Fruit fly (Drosophila melanogaster) whole organism, wandering third instar larva: ENCODE data around the gene nullo.

Experiments used
- CG32264 ChIP-seq: fragments of 200-800 bp; sonication (Bioruptor generic); optimal IDR thresholded peaks from 2 replicates; lab custom pipeline; 2016; ENCODE audit warnings: missing biosample characterization, missing genetic modification characterization
- CG9705 ChIP-seq: fragments of 200-800 bp; sonication (Bioruptor generic); optimal IDR thresholded peaks from 2 replicates; lab custom pipeline; 2018; ENCODE audit warnings: missing biosample characterization, mild to moderate bottlenecking, missing genetic modification characterization
- CrebA ChIP-seq: fragments of 200-800 bp; sonication (Bioruptor generic); optimal IDR thresholded peaks from 2 replicates; lab custom pipeline; 2016; ENCODE audit warnings: missing biosample characterization, mild to moderate bottlenecking, missing genetic modification characterization, borderline replicate concordance
- Dfd ChIP-seq: fragments of >200 bp; optimal IDR thresholded peaks from 2 replicates; lab custom pipeline; 2017; ENCODE audit warnings: missing biosample characterization, missing genetic modification characterization
- Dif ChIP-seq: fragments of 200-275, 200-300 bp; sonication (Bioruptor generic); optimal IDR thresholded peaks from 2 replicates; lab custom pipeline; 2018; ENCODE audit warnings: missing biosample characterization, missing genetic modification characterization; ENCODE audit not compliant: partially characterized antibody
- GATAd ChIP-seq: sonication (Bioruptor generic); optimal IDR thresholded peaks from 2 replicates; lab custom pipeline; 2016; ENCODE audit warnings: missing biosample characterization, missing genetic modification characterization
- HLH106 ChIP-seq: fragments of 200-800 bp; optimal IDR thresholded peaks from 3 replicates; lab custom pipeline; 2019; ENCODE audit warnings: missing biosample characterization, mild to moderate bottlenecking, missing genetic modification characterization, moderate library complexity
- Hnf4 ChIP-seq: fragments of 200-800 bp; sonication (Bioruptor generic); optimal IDR thresholded peaks from 2 replicates; lab custom pipeline; 2016; ENCODE audit warnings: missing biosample characterization, mild to moderate bottlenecking, missing genetic modification characterization
- Hr78 ChIP-seq: fragments of >200 bp; optimal IDR thresholded peaks from 2 replicates; lab custom pipeline; 2017; ENCODE audit warnings: missing biosample characterization, missing genetic modification characterization
- Hr83 ChIP-seq: fragments of 200-300 bp; sonication (Bioruptor generic); optimal IDR thresholded peaks from 2 replicates; lab custom pipeline; 2016; ENCODE audit warnings: missing biosample characterization, mild to moderate bottlenecking, missing genetic modification characterization, moderate library complexity; ENCODE audit not compliant: poor library complexity, severe bottlenecking
- Jra ChIP-seq: sonication (Bioruptor generic); optimal IDR thresholded peaks from 2 replicates; lab custom pipeline; 2016; ENCODE audit warnings: missing biosample characterization, missing genetic modification characterization
- Mio ChIP-seq: sonication (Bioruptor generic); optimal IDR thresholded peaks from 2 replicates; lab custom pipeline; 2016; ENCODE audit warnings: missing biosample characterization, missing genetic modification characterization
- Myc ChIP-seq: fragments of >200 bp; optimal IDR thresholded peaks from 2 replicates; lab custom pipeline; 2017
- OdsH ChIP-seq: fragments of 200-800 bp; sonication (Bioruptor generic); optimal IDR thresholded peaks from 2 replicates; lab custom pipeline; 2016; ENCODE audit warnings: missing biosample characterization, mild to moderate bottlenecking, missing genetic modification characterization
- Rel ChIP-seq, 2 experiments: fragments of 200-800 bp; sonication (Bioruptor generic) in 1 of 2; optimal IDR thresholded peaks; 2 replicates in 1 of 2; 3 replicates in 1 of 2; lab custom pipeline; 2016 to 2019; ENCODE audit warnings: mild to moderate bottlenecking in 2 of 2, missing biosample characterization in 2 of 2, missing genetic modification characterization in 2 of 2, moderate library complexity in 1 of 2
- Sp1 ChIP-seq: fragments of 200-800 bp; sonication (Bioruptor generic); optimal IDR thresholded peaks from 3 replicates; lab custom pipeline; 2019; ENCODE audit warnings: missing biosample characterization, mild to moderate bottlenecking, missing genetic modification characterization, moderate library complexity
- Vsx2 ChIP-seq: fragments of 200-300, 225-300 bp; sonication (Bioruptor generic); optimal IDR thresholded peaks from 2 replicates; lab custom pipeline; 2018; ENCODE audit warnings: missing biosample characterization, missing genetic modification characterization; ENCODE audit not compliant: partially characterized antibody
- br ChIP-seq: fragments of 200-800 bp; sonication (Bioruptor generic); optimal IDR thresholded peaks from 2 replicates; lab custom pipeline; 2016; ENCODE audit warnings: missing biosample characterization, missing genetic modification characterization
- brk ChIP-seq: fragments of 200-800 bp; sonication (Bioruptor generic); optimal IDR thresholded peaks from 2 replicates; lab custom pipeline; 2016; ENCODE audit warnings: missing biosample characterization, mild to moderate bottlenecking, missing genetic modification characterization
- dl ChIP-seq, 2 experiments: fragments of 175-275, 200-275 bp in 1 of 2; fragments of 200-275 bp in 1 of 2; sonication (Bioruptor generic); optimal IDR thresholded peaks; lab custom pipeline; 2018; ENCODE audit warnings: mild to moderate bottlenecking in 2 of 2, missing biosample characterization in 2 of 2, missing genetic modification characterization in 2 of 2, moderate library complexity in 2 of 2; ENCODE audit not compliant: partially characterized antibody in 2 of 2, insufficient read depth in 1 of 2
- dmrt93B ChIP-seq: fragments of 200-800 bp; sonication (Bioruptor generic); optimal IDR thresholded peaks from 2 replicates; lab custom pipeline; 2018; ENCODE audit warnings: missing biosample characterization, mild to moderate bottlenecking, missing genetic modification characterization
- dsf ChIP-seq: sonication (Bioruptor generic); optimal IDR thresholded peaks from 2 replicates; lab custom pipeline; 2016; ENCODE audit warnings: missing biosample characterization, missing genetic modification characterization, borderline replicate concordance
- ey ChIP-seq: fragments of 200-800 bp; sonication (Bioruptor generic); optimal IDR thresholded peaks from 2 replicates; lab custom pipeline; 2016; ENCODE audit warnings: missing biosample characterization, missing genetic modification characterization
- foxo ChIP-seq, 2 experiments: fragments of 200-800 bp; sonication (Bioruptor generic); optimal IDR thresholded peaks; 2 replicates in 1 of 2; 3 replicates in 1 of 2; lab custom pipeline; 2016 to 2017; ENCODE audit warnings: missing biosample characterization in 2 of 2, missing genetic modification characterization in 2 of 2
- fru ChIP-seq: fragments of 200-800 bp; sonication (Bioruptor generic); optimal IDR thresholded peaks from 3 replicates; lab custom pipeline; 2016; ENCODE audit warnings: missing biosample characterization, mild to moderate bottlenecking, missing genetic modification characterization
- h ChIP-seq: fragments of 200-800 bp; sonication (Bioruptor generic); optimal IDR thresholded peaks from 3 replicates; lab custom pipeline; 2016; ENCODE audit warnings: missing biosample characterization, mild to moderate bottlenecking, missing genetic modification characterization
- lola ChIP-seq: fragments of >200 bp; optimal IDR thresholded peaks from 2 replicates; lab custom pipeline; 2017; ENCODE audit warnings: missing biosample characterization, missing genetic modification characterization
- pan ChIP-seq: fragments of >200 bp; optimal IDR thresholded peaks from 2 replicates; lab custom pipeline; 2017
- psq ChIP-seq: fragments of 200-800 bp; sonication (Bioruptor generic); optimal IDR thresholded peaks from 3 replicates; lab custom pipeline; 2017; ENCODE audit warnings: missing biosample characterization, mild to moderate bottlenecking, missing genetic modification characterization, moderate library complexity
- rgr ChIP-seq: fragments of 200-800 bp; sonication (Bioruptor generic); optimal IDR thresholded peaks from 3 replicates; lab custom pipeline; 2016; ENCODE audit warnings: missing biosample characterization, mild to moderate bottlenecking, missing genetic modification characterization
- sage ChIP-seq: fragments of 200-800 bp; sonication (Bioruptor generic); optimal IDR thresholded peaks from 2 replicates; lab custom pipeline; 2016; ENCODE audit warnings: missing biosample characterization, mild to moderate bottlenecking, missing genetic modification characterization
- sv ChIP-seq: fragments of 200-800 bp; sonication (Bioruptor generic); optimal IDR thresholded peaks from 3 replicates; lab custom pipeline; 2016; ENCODE audit warnings: missing biosample characterization, missing genetic modification characterization
- tai ChIP-seq: sonication (Bioruptor generic); optimal IDR thresholded peaks from 2 replicates; lab custom pipeline; 2016; ENCODE audit warnings: missing biosample characterization, missing genetic modification characterization
- usp ChIP-seq: fragments of >200 bp; optimal IDR thresholded peaks from 2 replicates; lab custom pipeline; 2017; ENCODE audit warnings: missing biosample characterization, missing genetic modification characterization
- woc ChIP-seq: sonication (Bioruptor generic); optimal IDR thresholded peaks from 2 replicates; lab custom pipeline; 2016; ENCODE audit warnings: missing biosample characterization, mild to moderate bottlenecking, missing genetic modification characterization

nullo gene

dm6 chrX:7091909-7092308, 42.6 kb downstream of the nullo start:
- TF ChIP-seq dmrt93B (no peak), fru (GFP tag; lab: Kevin White, UChicago) (no peak), Sp1 (GFP tag; lab: Kevin White, UChicago) (no peak), dsf (GFP tag; lab: Kevin White, UChicago) (no peak), HLH106 (no peak), h (GFP tag; lab: Kevin White, UChicago) (no peak), Myc (lab: Kevin White, UChicago) (no peak), Dfd (no peak), brk (GFP tag; lab: Kevin White, UChicago) (no peak), foxo (GFP tag; optimal IDR thresholded peaks at IDR 0.05; lab: Kevin White, UChicago) (no peak), sv (GFP tag; lab: Kevin White, UChicago) (no peak), Jra (GFP tag; lab: Kevin White, UChicago) (no peak), Dif (GFP tag; lab: Kevin White, UChicago) (no peak), Hnf4 (GFP tag; lab: Kevin White, UChicago) (no peak), tai (GFP tag; lab: Kevin White, UChicago) (no peak)

dm6 chrX:7094169-7094568, 44.9 kb downstream of the nullo start:
- TF ChIP-seq dl (GFP tag; optimal IDR thresholded peaks at IDR 0.05; lab: Kevin White, UChicago; ENCODE audit: insufficient read depth in 1 of 2, partially characterized antibody in 2 of 2) (no peak), Myc (lab: Kevin White, UChicago) (no peak), sv (GFP tag; lab: Kevin White, UChicago) (no peak), pan (lab: Kevin White, UChicago) (no peak), Hr83 (GFP tag; lab: Kevin White, UChicago) (no peak), ey (GFP tag; lab: Kevin White, UChicago) (no peak), GATAd (GFP tag; lab: Kevin White, UChicago) (no peak), psq (no peak)

dm6 chrX:7094861-7095260, 45.6 kb downstream of the nullo start:
- TF ChIP-seq CrebA (no peak), Sp1 (GFP tag; lab: Kevin White, UChicago) (no peak), GATAd (GFP tag; lab: Kevin White, UChicago) (no peak), Dif (GFP tag; lab: Kevin White, UChicago) (no peak), Vsx2 (GFP tag; lab: Kevin White, UChicago) (no peak), usp (GFP tag; lab: Kevin White, UChicago) (no peak), brk (GFP tag; lab: Kevin White, UChicago) (no peak), CG32264 (GFP tag; lab: Kevin White, UChicago) (no peak), Hr78 (GFP tag; lab: Kevin White, UChicago) (no peak), tai (GFP tag; lab: Kevin White, UChicago) (no peak), Myc (lab: Kevin White, UChicago) (no peak), sage (no peak), br (GFP tag; lab: Kevin White, UChicago) (no peak), OdsH (GFP tag; lab: Kevin White, UChicago) (no peak), sv (GFP tag; lab: Kevin White, UChicago) (no peak), Mio (GFP tag; lab: Kevin White, UChicago) (no peak), Jra (GFP tag; lab: Kevin White, UChicago) (no peak), rgr (GFP tag; lab: Kevin White, UChicago) (no peak), dmrt93B (no peak)

dm6 chrX:7095292-7095911, 46.1 kb downstream of the nullo start:
- no peak for TF ChIP-seq CrebA
- TF ChIP-seq lola (GFP tag; lab: Kevin White, UChicago): no peak
- peak; percentile 89 for TF ChIP-seq Sp1 (GFP tag; lab: Kevin White, UChicago)
- peak; percentile 67 for TF ChIP-seq CG32264 (GFP tag; lab: Kevin White, UChicago)
- TF ChIP-seq psq: peak; percentile 67
- TF ChIP-seq fru (GFP tag; lab: Kevin White, UChicago): peak; percentile 84
- peak; percentile 90 for TF ChIP-seq HLH106
- peak; percentile 65 for TF ChIP-seq dmrt93B
- peak; percentile 18 for TF ChIP-seq Hr83 (GFP tag; lab: Kevin White, UChicago)
- peak; percentile 82 for TF ChIP-seq br (GFP tag; lab: Kevin White, UChicago)
- TF ChIP-seq OdsH (GFP tag; lab: Kevin White, UChicago): peak; percentile 81
- peak; percentile 75 for TF ChIP-seq sage
- no peak for TF ChIP-seq pan (lab: Kevin White, UChicago)
- TF ChIP-seq Hnf4 (GFP tag; lab: Kevin White, UChicago): peak; percentile 78
- peak; percentile 55 for TF ChIP-seq sv (GFP tag; lab: Kevin White, UChicago)
- peak; percentile 86 for TF ChIP-seq h (GFP tag; lab: Kevin White, UChicago)
- peak in 1 of 2 experiments; percentile 89 for TF ChIP-seq foxo (GFP tag; optimal IDR thresholded peaks at IDR 0.05; lab: Kevin White, UChicago)
- TF ChIP-seq brk (GFP tag; lab: Kevin White, UChicago): peak; percentile 44
- TF ChIP-seq Myc (lab: Kevin White, UChicago): no peak
- no peak for TF ChIP-seq Dif (GFP tag; lab: Kevin White, UChicago)
- peak; percentile 82 for TF ChIP-seq tai (GFP tag; lab: Kevin White, UChicago)
- peak; percentile 82 for TF ChIP-seq ey (GFP tag; lab: Kevin White, UChicago)
- TF ChIP-seq dsf (GFP tag; lab: Kevin White, UChicago): peak; percentile 27
- no peak for TF ChIP-seq usp (GFP tag; lab: Kevin White, UChicago)
- TF ChIP-seq Rel (GFP tag; optimal IDR thresholded peaks at IDR 0.05; lab: Kevin White, UChicago): peak; percentile 11
- peak; percentile 75 for TF ChIP-seq Rel (tag; optimal IDR thresholded peaks at IDR 0.05; lab: Kevin White, UChicago)
- TF ChIP-seq woc (GFP tag; lab: Kevin White, UChicago): peak; percentile 68
- peak; percentile 63 for TF ChIP-seq Jra (GFP tag; lab: Kevin White, UChicago)
- peak; percentile 76 for TF ChIP-seq rgr (GFP tag; lab: Kevin White, UChicago)
- TF ChIP-seq CG9705 (GFP tag; lab: Kevin White, UChicago): peak; percentile 87
